Worm (Caenorhabditis elegans): ENCODE results near the gene D2023.4.

DNA sequence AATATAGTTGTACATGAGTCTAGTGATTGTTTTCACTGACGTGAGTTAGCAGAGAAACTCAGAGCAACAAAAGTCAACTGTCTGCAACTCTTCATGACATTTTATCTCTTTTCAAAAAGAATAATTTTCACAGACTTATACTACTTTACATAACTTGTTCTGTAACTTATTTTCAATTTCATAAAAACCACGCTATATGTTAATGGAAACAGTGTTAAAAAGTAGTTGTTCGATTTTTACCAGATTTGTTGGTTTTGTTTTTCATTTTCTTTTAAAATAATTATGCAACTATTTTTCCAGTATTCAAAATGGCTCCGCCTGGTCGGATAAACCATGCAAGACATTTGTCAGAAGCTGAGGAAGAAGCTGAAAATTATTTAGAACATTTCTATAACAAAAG, 49.5 kb upstream of the D2023.4 start, which contains the start of gene sulp-4:
- no peak for TF ChIP-seq tab-1 (GFP tag; IDR thresholded peaks at IDR 0.05)
- TF ChIP-seq cog-1 (tag; optimal IDR thresholded peaks at IDR 0.05): no peak
- TF ChIP-seq flt-1 (GFP tag; IDR thresholded peaks at IDR 0.05): no peak
